Fruit fly (Drosophila melanogaster) whole organism, wandering third instar larva: ENCODE measurements around the gene Moe.

Experiments
- Abd-B ChIP-seq: fragments of >200 bp; optimal IDR thresholded peaks from 2 replicates; lab custom pipeline; 2017; ENCODE audit warnings: missing biosample characterization, missing genetic modification characterization
- CG9705 ChIP-seq: fragments of 200-800 bp; sonication (Bioruptor generic); optimal IDR thresholded peaks from 2 replicates; lab custom pipeline; 2018; ENCODE audit warnings: missing biosample characterization, mild to moderate bottlenecking, missing genetic modification characterization
- Mio ChIP-seq: sonication (Bioruptor generic); optimal IDR thresholded peaks from 2 replicates; lab custom pipeline; 2016; ENCODE audit warnings: missing biosample characterization, missing genetic modification characterization
- Myc ChIP-seq: fragments of >200 bp; optimal IDR thresholded peaks from 2 replicates; lab custom pipeline; 2017
- OdsH ChIP-seq: fragments of 200-800 bp; sonication (Bioruptor generic); optimal IDR thresholded peaks from 2 replicates; lab custom pipeline; 2016; ENCODE audit warnings: missing biosample characterization, mild to moderate bottlenecking, missing genetic modification characterization
- Rel ChIP-seq, 2 experiments: fragments of 200-800 bp; sonication (Bioruptor generic) in 1 of 2; optimal IDR thresholded peaks; 2 replicates in 1 of 2; 3 replicates in 1 of 2; lab custom pipeline; 2016 to 2019; ENCODE audit warnings: mild to moderate bottlenecking in 2 of 2, missing biosample characterization in 2 of 2, missing genetic modification characterization in 2 of 2, moderate library complexity in 1 of 2
- h ChIP-seq: fragments of 200-800 bp; sonication (Bioruptor generic); optimal IDR thresholded peaks from 3 replicates; lab custom pipeline; 2016; ENCODE audit warnings: missing biosample characterization, mild to moderate bottlenecking, missing genetic modification characterization
- pan ChIP-seq: fragments of >200 bp; optimal IDR thresholded peaks from 2 replicates; lab custom pipeline; 2017
- psq ChIP-seq: fragments of 200-800 bp; sonication (Bioruptor generic); optimal IDR thresholded peaks from 3 replicates; lab custom pipeline; 2017; ENCODE audit warnings: missing biosample characterization, mild to moderate bottlenecking, missing genetic modification characterization, moderate library complexity
- rgr ChIP-seq: fragments of 200-800 bp; sonication (Bioruptor generic); optimal IDR thresholded peaks from 3 replicates; lab custom pipeline; 2016; ENCODE audit warnings: missing biosample characterization, mild to moderate bottlenecking, missing genetic modification characterization

DNA sequence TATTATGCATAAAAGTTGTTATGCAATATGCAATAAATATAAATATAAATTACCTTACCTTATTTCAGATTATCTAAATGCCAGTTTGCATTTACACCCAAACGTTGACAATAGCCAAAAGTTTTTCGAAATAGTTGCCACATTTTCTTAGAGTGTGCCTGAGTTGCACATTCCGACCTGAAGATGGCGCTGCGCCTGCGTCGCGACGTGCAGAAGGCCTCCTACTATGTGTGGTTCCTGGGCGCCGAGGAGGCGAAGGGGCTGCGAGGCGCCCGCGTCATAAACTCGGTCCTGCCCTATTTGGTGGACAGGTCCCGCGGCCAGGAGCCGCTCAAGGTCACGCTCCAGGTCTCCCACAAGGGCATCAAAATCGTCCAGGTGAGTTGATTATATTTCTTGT, 30.7 kb downstream of the Moe start:
- TF ChIP-seq Mio (GFP tag; lab: Kevin White, UChicago) (no peak), psq (GFP tag; lab: Kevin White, UChicago) (no peak), Myc (lab: Kevin White, UChicago) (no peak), OdsH (GFP tag; lab: Kevin White, UChicago) (no peak), pan (lab: Kevin White, UChicago) (no peak), CG9705 (GFP tag; lab: Kevin White, UChicago) (no peak), Rel (GFP tag; optimal IDR thresholded peaks at IDR 0.05; lab: Kevin White, UChicago) (no peak), Rel (tag; optimal IDR thresholded peaks at IDR 0.05; lab: Kevin White, UChicago) (no peak), rgr (GFP tag; lab: Kevin White, UChicago) (no peak), Abd-B (GFP tag; lab: Kevin White, UChicago) (no peak), h (no peak)
